Fruit fly (Drosophila melanogaster): ENCODE results near the gene dysc.

dm6 chr3L:13949440-13950066 lies 46.5 kb upstream of the dysc start:
- TF ChIP-seq psq (optimal IDR thresholded peaks at IDR 0.05) (no peak), Sin3A (optimal IDR thresholded peaks at IDR 0.05) (no peak), h (optimal IDR thresholded peaks at IDR 0.05) (no peak), ttk (optimal IDR thresholded peaks at IDR 0.05) (no peak)
